Comparison of ENCODE assay signal across 2 worm cellular contexts in the genomic region with DNA sequence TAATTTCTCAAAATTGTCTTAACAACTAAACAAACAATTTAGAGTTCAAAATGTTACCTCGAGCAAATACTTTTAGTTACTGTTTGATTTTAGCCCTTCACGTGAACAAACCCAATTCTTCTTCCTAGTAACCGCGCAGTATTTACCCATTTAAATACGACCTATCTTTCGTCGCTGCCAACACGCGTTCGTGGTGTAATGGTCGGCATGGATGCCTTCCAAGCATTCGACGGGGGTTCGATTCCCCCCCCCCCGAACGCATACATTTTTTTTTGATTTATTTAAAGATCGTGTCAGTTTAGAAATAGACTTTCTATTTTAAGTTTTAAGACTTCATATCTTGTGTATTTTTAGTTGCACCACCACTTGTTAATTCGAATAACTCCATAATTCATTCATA.
TF ChIP-seq lines count a peak whose summit lies in the region.

No protein-coding gene starts in this region.

TF ChIP-seq in whole organism, L1 larva, 84 proteins besides CTCF, POLR2A, EP300 and RAD21 (continued from another document):
- TF ChIP-seq C16A3.4 (tag; optimal IDR thresholded peaks at IDR 0.05; lab: Kevin White, UChicago) (peak; percentile 26), nhr-20 (tag; optimal IDR thresholded peaks at IDR 0.05; lab: Kevin White, UChicago) (peak; percentile 5), egl-27 (tag; optimal IDR thresholded peaks at IDR 0.05; lab: Kevin White, UChicago) (no peak), hlh-17 (GFP tag; optimal IDR thresholded peaks at IDR 0.05; lab: Kevin White, UChicago; ENCODE audit: borderline replicate concordance) (no peak), ceh-88 (GFP tag; IDR thresholded peaks at IDR 0.05; lab: Robert Waterston, UW) (0 out of 2 replicates have a peak, but pooled peaks have one; percentile 8), fos-1 (tag; optimal IDR thresholded peaks at IDR 0.05; lab: Kevin White, UChicago) (no peak)

TF ChIP-seq in whole organism, young adult, 124 proteins besides CTCF, POLR2A, EP300 and RAD21 (continued from another document):
- no peak for TF ChIP-seq akir-1 (GFP tag; optimal IDR thresholded peaks at IDR 0.05; lab: Kevin White, UChicago)
- peak; percentile 8 for TF ChIP-seq mxl-1 (tag; optimal IDR thresholded peaks at IDR 0.05; lab: Kevin White, UChicago)
- TF ChIP-seq zfh-2 (GFP tag; conservative IDR thresholded peaks at IDR 0.05; lab: Robert Waterston, UW) = no peak
- no peak for TF ChIP-seq pha-4 (tag; optimal IDR thresholded peaks at IDR 0.05; lab: Kevin White, UChicago)
- TF ChIP-seq nhr-80 (tag; optimal IDR thresholded peaks at IDR 0.05; lab: Kevin White, UChicago) = no peak
- peak; percentile 14 for TF ChIP-seq attf-5 (GFP tag; optimal IDR thresholded peaks at IDR 0.05; lab: Kevin White, UChicago)
- TF ChIP-seq zim-3 (tag; optimal IDR thresholded peaks at IDR 0.05; lab: Kevin White, UChicago) = peak; percentile 64
- TF ChIP-seq sdz-38 (tag; optimal IDR thresholded peaks at IDR 0.05; lab: Kevin White, UChicago) = no peak
- TF ChIP-seq ama-1 (optimal IDR thresholded peaks at IDR 0.05; lab: Kevin White, UChicago) = no peak
- TF ChIP-seq ama-1 (GFP tag; optimal IDR thresholded peaks at IDR 0.05; lab: Kevin White, UChicago) = peak in 1 of 2 experiments; percentile 12
- TF ChIP-seq efl-1 (GFP tag; optimal IDR thresholded peaks at IDR 0.05; lab: Kevin White, UChicago) = no peak
- no peak for TF ChIP-seq nhr-120 (GFP tag; IDR thresholded peaks at IDR 0.05; lab: Robert Waterston, UW)
- no peak for TF ChIP-seq F22D6.2 (tag; optimal IDR thresholded peaks at IDR 0.05; lab: Kevin White, UChicago)
- TF ChIP-seq nfya-1 (tag; optimal IDR thresholded peaks at IDR 0.05; lab: Kevin White, UChicago; ENCODE audit: borderline replicate concordance, insufficient read depth) = no peak
- 0 out of 2 replicates have a peak, but pooled peaks have one; percentile 55 for TF ChIP-seq ztf-25 (GFP tag; IDR thresholded peaks at IDR 0.05; lab: Robert Waterston, UW)
- no peak for TF ChIP-seq lsy-27 (tag; optimal IDR thresholded peaks at IDR 0.05; lab: Kevin White, UChicago; ENCODE audit: borderline replicate concordance, insufficient read depth)
- 0 out of 2 replicates have a peak, but pooled peaks have one; percentile 43 for TF ChIP-seq egl-44 (GFP tag; IDR thresholded peaks at IDR 0.05; lab: Robert Waterston, UW)
- no peak for TF ChIP-seq let-526 (GFP tag; IDR thresholded peaks at IDR 0.05; lab: Robert Waterston, UW)
- no peak for TF ChIP-seq aptf-2 (GFP tag; conservative IDR thresholded peaks at IDR 0.05; lab: Robert Waterston, UW)
- no peak for TF ChIP-seq madf-3 (GFP tag; IDR thresholded peaks at IDR 0.05; lab: Robert Waterston, UW)
- peak; percentile 22 for TF ChIP-seq snpc-3.4 (tag; optimal IDR thresholded peaks at IDR 0.05; lab: Kevin White, UChicago)
- TF ChIP-seq tlf-1 (GFP tag; optimal IDR thresholded peaks at IDR 0.05; lab: Kevin White, UChicago) = no peak
- TF ChIP-seq mel-28 (tag; optimal IDR thresholded peaks at IDR 0.05; lab: Kevin White, UChicago; ENCODE audit: borderline replicate concordance) = no peak
- TF ChIP-seq hsf-1 (GFP tag; IDR thresholded peaks at IDR 0.05; lab: Robert Waterston, UW) = no peak
- no peak for TF ChIP-seq dpff-1 (tag; optimal IDR thresholded peaks at IDR 0.05; lab: Kevin White, UChicago)
- TF ChIP-seq rec-8 (tag; optimal IDR thresholded peaks at IDR 0.05; lab: Kevin White, UChicago) = peak in 1 of 2 experiments; percentile 12
- peak; percentile 73 for TF ChIP-seq rpc-1 (optimal IDR thresholded peaks at IDR 0.05; lab: Kevin White, UChicago)
- peak; percentile 82 for TF ChIP-seq rpc-1 (tag; optimal IDR thresholded peaks at IDR 0.05; lab: Kevin White, UChicago)
- peak; percentile 36; the same call in 1 of the 2 replicates for TF ChIP-seq ceh-100 (GFP tag; IDR thresholded peaks at IDR 0.05; lab: Robert Waterston, UW)
- TF ChIP-seq madf-10 (tag; optimal IDR thresholded peaks at IDR 0.05; lab: Kevin White, UChicago) = peak; percentile 15
- no peak for TF ChIP-seq Y79H2A.3 (GFP tag; conservative IDR thresholded peaks at IDR 0.05; lab: Robert Waterston, UW)
- TF ChIP-seq B0035.1 (tag; optimal IDR thresholded peaks at IDR 0.05; lab: Kevin White, UChicago) = no peak
- TF ChIP-seq lin-54 (GFP tag; optimal IDR thresholded peaks at IDR 0.05; lab: Kevin White, UChicago) = no peak
- TF ChIP-seq ztf-28 (GFP tag; IDR thresholded peaks at IDR 0.05; lab: Robert Waterston, UW) = no peak
- no peak for TF ChIP-seq Y95B8A.8 (GFP tag; IDR thresholded peaks at IDR 0.05; lab: Robert Waterston, UW)
- TF ChIP-seq lag-1 (GFP tag; IDR thresholded peaks at IDR 0.05; lab: Robert Waterston, UW) = no peak
- TF ChIP-seq ccch-3 (GFP tag; optimal IDR thresholded peaks at IDR 0.05; lab: Kevin White, UChicago) = no peak
- no peak for TF ChIP-seq ets-4 (GFP tag; optimal IDR thresholded peaks at IDR 0.05; lab: Kevin White, UChicago)
- no peak for TF ChIP-seq rcor-1 (GFP tag; IDR thresholded peaks at IDR 0.05; lab: Robert Waterston, UW)
- TF ChIP-seq ceh-40 (GFP tag; IDR thresholded peaks at IDR 0.05; lab: Robert Waterston, UW) = no peak
- no peak for TF ChIP-seq F57C9.4 (tag; optimal IDR thresholded peaks at IDR 0.05; lab: Kevin White, UChicago)
- no peak for TF ChIP-seq hlh-12 (tag; optimal IDR thresholded peaks at IDR 0.05; lab: Kevin White, UChicago)
- no peak for TF ChIP-seq him-1 (tag; optimal IDR thresholded peaks at IDR 0.05; lab: Kevin White, UChicago)
- TF ChIP-seq T26A5.8 (tag; optimal IDR thresholded peaks at IDR 0.05; lab: Kevin White, UChicago) = no peak
- TF ChIP-seq nhr-179 (tag; optimal IDR thresholded peaks at IDR 0.05; lab: Kevin White, UChicago) = no peak
- TF ChIP-seq atf-7 (tag; optimal IDR thresholded peaks at IDR 0.05; lab: Kevin White, UChicago) = no peak
- TF ChIP-seq F55B11.4 (tag; optimal IDR thresholded peaks at IDR 0.05; lab: Kevin White, UChicago; ENCODE audit: borderline replicate concordance, insufficient read depth) = no peak
- TF ChIP-seq repo-1 (tag; optimal IDR thresholded peaks at IDR 0.05; lab: Kevin White, UChicago) = no peak
- no peak for TF ChIP-seq K12H6.12 (tag; optimal IDR thresholded peaks at IDR 0.05; lab: Kevin White, UChicago)
- TF ChIP-seq tbx-9 (tag; optimal IDR thresholded peaks at IDR 0.05; lab: Kevin White, UChicago; ENCODE audit: borderline replicate concordance) = no peak
- no peak for TF ChIP-seq ztf-26 (tag; optimal IDR thresholded peaks at IDR 0.05; lab: Kevin White, UChicago)
- TF ChIP-seq sptf-2 (GFP tag; optimal IDR thresholded peaks at IDR 0.05; lab: Kevin White, UChicago) = no peak
